Worm (Caenorhabditis elegans): ENCODE results near the gene lurp-3.

DNA sequence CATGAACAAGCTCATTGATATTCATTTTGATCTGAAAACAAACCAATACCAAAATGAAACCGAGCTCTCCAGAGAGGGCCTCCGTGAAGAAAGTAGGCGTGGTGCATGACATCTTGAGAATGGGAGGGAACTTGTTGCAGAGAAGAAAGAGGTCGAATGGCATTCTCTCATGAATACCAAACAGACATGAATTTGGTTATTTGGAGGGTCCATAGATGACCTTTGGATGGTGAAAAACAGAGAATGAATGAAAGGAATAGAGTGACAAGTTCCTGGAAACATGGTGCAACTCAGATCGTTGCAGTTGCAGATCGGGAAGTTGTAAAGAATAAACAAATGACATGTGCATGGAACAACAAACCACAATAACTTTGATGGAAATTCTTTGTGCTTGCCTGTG is 20.8 kb downstream of the lurp-3 start, which contains the start of gene T10G3.8:
- TF ChIP-seq pha-4 (tag; optimal IDR thresholded peaks at IDR 0.05): no peak
- no peak for TF ChIP-seq dpl-1 (GFP tag; optimal IDR thresholded peaks at IDR 0.05)
- TF ChIP-seq nhr-27 (tag; optimal IDR thresholded peaks at IDR 0.05): no peak
- no peak for TF ChIP-seq hmg-20 (GFP tag; IDR thresholded peaks at IDR 0.05)
- no peak for TF ChIP-seq ztf-28 (GFP tag; IDR thresholded peaks at IDR 0.05)
- TF ChIP-seq tlf-1 (GFP tag; optimal IDR thresholded peaks at IDR 0.05): no peak
- no peak for TF ChIP-seq attf-6 (GFP tag; IDR thresholded peaks at IDR 0.05)
- TF ChIP-seq C06A6.2 (GFP tag; conservative IDR thresholded peaks at IDR 0.05): no peak
- no peak for TF ChIP-seq madf-3 (GFP tag; IDR thresholded peaks at IDR 0.05)
- no peak for TF ChIP-seq ama-1 (optimal IDR thresholded peaks at IDR 0.05)
- TF ChIP-seq ama-1 (GFP tag; optimal IDR thresholded peaks at IDR 0.05): no peak
- TF ChIP-seq unc-130 (GFP tag; optimal IDR thresholded peaks at IDR 0.05): no peak
- TF ChIP-seq dox-1 (GFP tag; IDR thresholded peaks at IDR 0.05): no peak
- no peak for TF ChIP-seq rpc-1 (optimal IDR thresholded peaks at IDR 0.05)
- TF ChIP-seq rpc-1 (tag; optimal IDR thresholded peaks at IDR 0.05): no peak
